Fruit fly (Drosophila melanogaster) whole organism, embryonic: ENCODE data around the gene Gbs-70E.

Experiments
- NC2β ChIP-seq: fragments of 200-800 bp; sonication (Bioruptor generic); optimal IDR thresholded peaks from 2 replicates; lab custom pipeline; 2016; ENCODE audit warnings: missing biosample characterization, missing genetic modification characterization
- Six4 ChIP-seq: fragments of 200-800 bp; sonication (Bioruptor generic); optimal IDR thresholded peaks from 2 replicates; lab custom pipeline; 2016; ENCODE audit warnings: missing biosample characterization, missing genetic modification characterization
- dmrt99B ChIP-seq: fragments of 200-800 bp; sonication (Bioruptor generic); optimal IDR thresholded peaks from 2 replicates; lab custom pipeline; 2018; ENCODE audit warnings: missing biosample characterization, mild to moderate bottlenecking, missing genetic modification characterization, moderate library complexity
- dysf ChIP-seq: fragments of 200-800 bp; sonication (Bioruptor generic); IDR thresholded peaks from 3 replicates; pipeline ENCODE4 v1.3.6; 2022; ENCODE audit warnings: missing biosample characterization, missing genetic modification characterization
- eyg ChIP-seq: fragments of 200-800 bp; sonication (Bioruptor generic); optimal IDR thresholded peaks from 3 replicates; lab custom pipeline; 2016; ENCODE audit warnings: missing biosample characterization, missing genetic modification characterization
- sob ChIP-seq: fragments of 200-800 bp; sonication (Bioruptor generic); IDR thresholded peaks from 2 replicates; pipeline ENCODE4 v1.3.6; 2022; ENCODE audit warnings: missing biosample characterization, missing genetic modification characterization

The Gbs-70E gene

dm6 chr3L:14497479-14497878 lies 53.3 kb downstream of the Gbs-70E start:
- TF ChIP-seq dysf (peak; percentile 4; the same call in 1 of the 3 replicates), NC2β (no peak), Six4 (no peak), eyg (GFP tag; lab: Kevin White, UChicago) (no peak), sob (GFP tag; lab: Robert Waterston, UW) (no peak), dmrt99B (no peak)
